2 fruit fly cellular contexts compared by ENCODE assay signal in genomic region chrX:7708942-7709707, dm6.
TF ChIP-seq lines count a peak whose summit lies in the region.

Gene CHES-1-like (minus strand): TSS chrX:7709385.

TF ChIP-seq in whole organism, embryonic, 481 proteins besides CTCF, POLR2A, EP300 and RAD21 (continued from another document and continues in another):
- TF ChIP-seq CG3726 (GFP tag; IDR thresholded peaks at IDR 0.05; lab: Robert Waterston, UW), result peak; percentile 82; the same call in 2 of the 3 replicates
- peak; percentile 67 for TF ChIP-seq twi (tag; optimal IDR thresholded peaks at IDR 0.05; lab: Kevin White, UChicago)
- no peak for TF ChIP-seq grn (GFP tag; optimal IDR thresholded peaks at IDR 0.05; lab: Kevin White, UChicago)
- TF ChIP-seq ro (GFP tag; IDR thresholded peaks at IDR 0.05; lab: Robert Waterston, UW), result peak; percentile 69
- peak; percentile 93 for TF ChIP-seq Sox102F (GFP tag; optimal IDR thresholded peaks at IDR 0.05; lab: Kevin White, UChicago)
- TF ChIP-seq MBD-R2 (GFP tag; IDR thresholded peaks at IDR 0.05; lab: Robert Waterston, UW), result peak; percentile 53
- peak; percentile 87 for TF ChIP-seq Ptx1 (GFP tag; IDR thresholded peaks at IDR 0.05; lab: Robert Waterston, UW)
- TF ChIP-seq CG2129 (GFP tag; IDR thresholded peaks at IDR 0.05; lab: Robert Waterston, UW; ENCODE audit: partially characterized antibody), result no peak
- peak; percentile 94 for TF ChIP-seq CG8924 (tag; optimal IDR thresholded peaks at IDR 0.05; lab: Kevin White, UChicago)
- TF ChIP-seq her (GFP tag; optimal IDR thresholded peaks at IDR 0.05; lab: Kevin White, UChicago), result peak; percentile 85
- peak; percentile 59 for TF ChIP-seq YL-1 (GFP tag; optimal IDR thresholded peaks at IDR 0.05; lab: Kevin White, UChicago)
- no peak for TF ChIP-seq CG7271 (tag; optimal IDR thresholded peaks at IDR 0.05; lab: Kevin White, UChicago)
- peak; percentile 75 for TF ChIP-seq zfh1 (GFP tag; IDR thresholded peaks at IDR 0.05; lab: Robert Waterston, UW)
- TF ChIP-seq Trl (optimal IDR thresholded peaks at IDR 0.05; lab: Kevin White, UChicago), result peak in 1 of 2 experiments; percentile 59
- peak; percentile 90 for TF ChIP-seq Trl (GFP tag; optimal IDR thresholded peaks at IDR 0.05; lab: Kevin White, UChicago)
- TF ChIP-seq CG2712 (tag; optimal IDR thresholded peaks at IDR 0.05; lab: Kevin White, UChicago), result peak; percentile 90
- peak in 1 of 2 experiments; percentile 68 for TF ChIP-seq Dfd (GFP tag; optimal IDR thresholded peaks at IDR 0.05; lab: Kevin White, UChicago)
- TF ChIP-seq CHES-1-like (GFP tag; optimal IDR thresholded peaks at IDR 0.05; lab: Kevin White, UChicago), result peak; percentile 99
- peak; percentile 85 for TF ChIP-seq CG6683 (GFP tag; optimal IDR thresholded peaks at IDR 0.05; lab: Kevin White, UChicago)
- peak; percentile 89 for TF ChIP-seq row (GFP tag; IDR thresholded peaks at IDR 0.05; lab: Robert Waterston, UW)
- TF ChIP-seq org-1 (GFP tag; optimal IDR thresholded peaks at IDR 0.05; lab: Kevin White, UChicago), result peak; percentile 94
- TF ChIP-seq CG2120 (GFP tag; optimal IDR thresholded peaks at IDR 0.05; lab: Kevin White, UChicago), result peak; percentile 92
- peak; percentile 91 for TF ChIP-seq CG10979 (tag; optimal IDR thresholded peaks at IDR 0.05; lab: Kevin White, UChicago)
- TF ChIP-seq pnt (GFP tag; optimal IDR thresholded peaks at IDR 0.05; lab: Kevin White, UChicago), result peak; percentile 92
- TF ChIP-seq ttk (GFP tag; IDR thresholded peaks at IDR 0.05; lab: Robert Waterston, UW), result peak; percentile 82
- TF ChIP-seq dm (GFP tag; optimal IDR thresholded peaks at IDR 0.05; lab: Kevin White, UChicago), result peak; percentile 84
- peak; percentile 71 for TF ChIP-seq Deaf1 (tag; optimal IDR thresholded peaks at IDR 0.05; lab: Kevin White, UChicago)
- TF ChIP-seq vnd (GFP tag; IDR thresholded peaks at IDR 0.05; lab: Robert Waterston, UW; ENCODE audit: partially characterized antibody), result 0 out of 3 replicates have a peak, but pooled peaks have one; percentile 36
- peak; percentile 81 for TF ChIP-seq CG14014 (GFP tag; IDR thresholded peaks at IDR 0.05; lab: Robert Waterston, UW)
- no peak; the same call in 1 of the 2 replicates for TF ChIP-seq CG10959 (GFP tag; IDR thresholded peaks at IDR 0.05; lab: Robert Waterston, UW)
- TF ChIP-seq sug (tag; optimal IDR thresholded peaks at IDR 0.05; lab: Kevin White, UChicago), result peak; percentile 86
- peak; percentile 67 for TF ChIP-seq al (GFP tag; IDR thresholded peaks at IDR 0.05; lab: Robert Waterston, UW)
- TF ChIP-seq tgo (GFP tag; IDR thresholded peaks at IDR 0.05; lab: Robert Waterston, UW), result peak; percentile 83
- peak; percentile 96 for TF ChIP-seq CG12659 (GFP tag; optimal IDR thresholded peaks at IDR 0.05; lab: Kevin White, UChicago)
- peak; percentile 87 for TF ChIP-seq CG10147 (GFP tag; optimal IDR thresholded peaks at IDR 0.05; lab: Kevin White, UChicago)
- no peak; the same call in 2 of the 3 replicates for TF ChIP-seq CG6175 (GFP tag; IDR thresholded peaks at IDR 0.05; lab: Robert Waterston, UW)
- peak; percentile 91 for TF ChIP-seq HHEX (GFP tag; optimal IDR thresholded peaks at IDR 0.05; lab: Kevin White, UChicago)
- TF ChIP-seq Antp (GFP tag; optimal IDR thresholded peaks at IDR 0.05; lab: Kevin White, UChicago), result peak; percentile 90
- peak; percentile 82 for TF ChIP-seq trh (GFP tag; optimal IDR thresholded peaks at IDR 0.05; lab: Kevin White, UChicago)
- 0 out of 2 replicates have a peak, but pooled peaks have one; percentile 30 for TF ChIP-seq CG17612 (GFP tag; IDR thresholded peaks at IDR 0.05; lab: Robert Waterston, UW)
- peak; percentile 91 to 93 for TF ChIP-seq dpn (GFP tag; optimal IDR thresholded peaks at IDR 0.05; lab: Kevin White, UChicago)
- peak; percentile 71 for TF ChIP-seq CG33557 (GFP tag; optimal IDR thresholded peaks at IDR 0.05; lab: Kevin White, UChicago)
- TF ChIP-seq CG6689 (GFP tag; IDR thresholded peaks at IDR 0.05; lab: Robert Waterston, UW), result peak; percentile 86
- TF ChIP-seq crc (GFP tag; optimal IDR thresholded peaks at IDR 0.05; lab: Kevin White, UChicago), result peak; percentile 87
- TF ChIP-seq dmrt99B (tag; optimal IDR thresholded peaks at IDR 0.05; lab: Kevin White, UChicago), result peak; percentile 97
- TF ChIP-seq CG9817 (tag; optimal IDR thresholded peaks at IDR 0.05; lab: Kevin White, UChicago), result peak; percentile 79
- TF ChIP-seq pfk (GFP tag; optimal IDR thresholded peaks at IDR 0.05; lab: Kevin White, UChicago), result no peak
- peak; percentile 93 for TF ChIP-seq CG16863 (GFP tag; optimal IDR thresholded peaks at IDR 0.05; lab: Kevin White, UChicago)
- peak; percentile 70 for TF ChIP-seq Awh (GFP tag; IDR thresholded peaks at IDR 0.05; lab: Robert Waterston, UW)
- TF ChIP-seq MESR4 (GFP tag; optimal IDR thresholded peaks at IDR 0.05; lab: Kevin White, UChicago), result no peak
- TF ChIP-seq HLHmδ (GFP tag; optimal IDR thresholded peaks at IDR 0.05; lab: Kevin White, UChicago), result no peak
- TF ChIP-seq Chrac-16 (GFP tag; optimal IDR thresholded peaks at IDR 0.05; lab: Kevin White, UChicago), result peak; percentile 87
- TF ChIP-seq CG3847 (GFP tag; IDR thresholded peaks at IDR 0.05; lab: Robert Waterston, UW), result peak; percentile 78
- 0 out of 2 replicates have a peak, but pooled peaks have one; percentile 15 for TF ChIP-seq CG42726 (GFP tag; IDR thresholded peaks at IDR 0.05; lab: Robert Waterston, UW; ENCODE audit: partially characterized antibody)
- peak; percentile 43 for TF ChIP-seq B-H2 (GFP tag; optimal IDR thresholded peaks at IDR 0.05; lab: Kevin White, UChicago)
- peak; percentile 62 for TF ChIP-seq CG12769 (tag; optimal IDR thresholded peaks at IDR 0.05; lab: Kevin White, UChicago)
- peak; percentile 74 for TF ChIP-seq ara (GFP tag; IDR thresholded peaks at IDR 0.05; lab: Robert Waterston, UW)
- peak; percentile 64 for TF ChIP-seq emc (GFP tag; optimal IDR thresholded peaks at IDR 0.05; lab: Kevin White, UChicago)
- TF ChIP-seq jumu (GFP tag; optimal IDR thresholded peaks at IDR 0.05; lab: Kevin White, UChicago), result peak; percentile 91
- TF ChIP-seq HLH54F (GFP tag; optimal IDR thresholded peaks at IDR 0.05; lab: Kevin White, UChicago), result peak; percentile 89
- TF ChIP-seq Nf-YC (tag; optimal IDR thresholded peaks at IDR 0.05; lab: Kevin White, UChicago), result peak; percentile 81
- TF ChIP-seq CG11085 (GFP tag; IDR thresholded peaks at IDR 0.05; lab: Robert Waterston, UW), result peak; percentile 37; the same call in 1 of the 2 replicates
- no peak for TF ChIP-seq CG10321 (GFP tag; IDR thresholded peaks at IDR 0.05; lab: Robert Waterston, UW)
- TF ChIP-seq Ada2b (GFP tag; IDR thresholded peaks at IDR 0.05; lab: Robert Waterston, UW), result peak; percentile 79

TF ChIP-seq in whole organism, prepupa, 60 proteins besides CTCF, POLR2A, EP300 and RAD21 (continued from another document):
- TF ChIP-seq topi (GFP tag; optimal IDR thresholded peaks at IDR 0.05; lab: Kevin White, UChicago), result peak; percentile 90
- TF ChIP-seq Hr38 (GFP tag; optimal IDR thresholded peaks at IDR 0.05; lab: Kevin White, UChicago), result no peak
- TF ChIP-seq Hr39 (GFP tag; optimal IDR thresholded peaks at IDR 0.05; lab: Kevin White, UChicago), result peak; percentile 83
- TF ChIP-seq spab (GFP tag; optimal IDR thresholded peaks at IDR 0.05; lab: Kevin White, UChicago), result peak; percentile 82
- TF ChIP-seq Hr4 (GFP tag; optimal IDR thresholded peaks at IDR 0.05; lab: Kevin White, UChicago), result peak; percentile 91
- peak; percentile 61 for TF ChIP-seq vri (GFP tag; optimal IDR thresholded peaks at IDR 0.05; lab: Kevin White, UChicago)
- TF ChIP-seq dsx (GFP tag; optimal IDR thresholded peaks at IDR 0.05; lab: Kevin White, UChicago; ENCODE audit: poor library complexity, severe bottlenecking), result peak; percentile 80
- peak; percentile 89 for TF ChIP-seq OdsH (GFP tag; optimal IDR thresholded peaks at IDR 0.05; lab: Kevin White, UChicago)
- peak; percentile 87 for TF ChIP-seq CG4318 (GFP tag; optimal IDR thresholded peaks at IDR 0.05; lab: Kevin White, UChicago)
